Worm (Caenorhabditis elegans) whole organism, early embryonic: ENCODE results near the gene srg-65.
"Not testable (repeated sequence)": the region's sequence is repeated elsewhere in the genome, so short reads cannot be mapped to it uniquely, and the experiment has no call there.

Source experiments
- B0310.2 ChIP-seq: sonication (generic microtip); optimal IDR thresholded peaks from 2 replicates; lab custom pipeline; 2016; ENCODE audit warnings: mild to moderate bottlenecking, missing genetic modification characterization, missing compliant biosample characterization
- F13C5.2 ChIP-seq: sonication (generic microtip); optimal IDR thresholded peaks from 2 replicates; lab custom pipeline; 2017; ENCODE audit warnings: mild to moderate bottlenecking, missing genetic modification characterization, inconsistent platforms, missing compliant biosample characterization
- aly-1 ChIP-seq: sonication (generic microtip); optimal IDR thresholded peaks from 2 replicates; lab custom pipeline; 2016; ENCODE audit warnings: missing genetic modification characterization, missing compliant biosample characterization
- ama-1 ChIP-seq: fragments of 150-350 bp; optimal IDR thresholded peaks from 2 replicates; lab custom pipeline; 2014
- ceh-13 ChIP-seq: fragments of 200-800 bp; sonication (Bioruptor generic); optimal IDR thresholded peaks from 2 replicates; lab custom pipeline; 2018; ENCODE audit warnings: mild to moderate bottlenecking, missing genetic modification characterization, missing compliant biosample characterization
- ceh-36 ChIP-seq: sonication (generic microtip); optimal IDR thresholded peaks from 2 replicates; lab custom pipeline; 2016; ENCODE audit warnings: missing genetic modification characterization, inconsistent platforms, missing compliant biosample characterization
- ets-7 ChIP-seq: sonication (generic microtip); optimal IDR thresholded peaks from 2 replicates; lab custom pipeline; 2016; ENCODE audit warnings: missing genotype, missing genetic modification characterization, missing compliant biosample characterization
- flt-1 ChIP-seq: fragments of 200-800 bp; sonication (Bioruptor generic); IDR thresholded peaks from 2 replicates; pipeline ENCODE4 v1.3.6; 2022; ENCODE audit warnings: missing genetic modification characterization, missing compliant biosample characterization
- hmbx-1 ChIP-seq: sonication (generic microtip); optimal IDR thresholded peaks from 2 replicates; lab custom pipeline; 2016; ENCODE audit warnings: mild to moderate bottlenecking, missing genetic modification characterization, missing compliant biosample characterization
- hmg-4 ChIP-seq: fragments of 200-800 bp; sonication (Bioruptor generic); optimal IDR thresholded peaks from 2 replicates; lab custom pipeline; 2018; ENCODE audit warnings: mild to moderate bottlenecking, missing genetic modification characterization, missing compliant biosample characterization
- hnd-1 ChIP-seq: sonication (generic microtip); optimal IDR thresholded peaks from 2 replicates; lab custom pipeline; 2016; ENCODE audit warnings: missing genetic modification characterization, missing compliant biosample characterization
- pes-1 ChIP-seq: fragments of 200-800 bp; sonication (Bioruptor generic); IDR thresholded peaks from 2 replicates; pipeline ENCODE4 v1.3.6; 2022; ENCODE audit warnings: missing genetic modification reagents, missing genetic modification characterization, missing compliant biosample characterization
- scrt-1 ChIP-seq: fragments of 200-800 bp; sonication (Bioruptor generic); IDR thresholded peaks from 2 replicates; pipeline ENCODE4 v1.3.6; 2022; ENCODE audit warnings: missing genetic modification characterization, missing compliant biosample characterization
- sea-1 ChIP-seq: fragments of 200-800 bp; sonication (Bioruptor generic); conservative IDR thresholded peaks from 2 replicates; pipeline ENCODE4 v1.3.6; 2022; ENCODE audit warnings: missing genetic modification characterization, missing compliant biosample characterization
- tbx-11 ChIP-seq: fragments of 200-800 bp; sonication (Bioruptor generic); IDR thresholded peaks from 2 replicates; pipeline ENCODE4 v1.3.6; 2022; ENCODE audit warnings: missing genetic modification characterization, missing compliant biosample characterization
- tbx-37 ChIP-seq: fragments of 200-800 bp; sonication (Bioruptor generic); conservative IDR thresholded peaks from 2 replicates; pipeline ENCODE4 v1.3.6; 2022; ENCODE audit warnings: missing genetic modification reagents, missing genetic modification characterization, missing compliant biosample characterization
- tra-4 ChIP-seq: sonication (generic microtip); optimal IDR thresholded peaks from 2 replicates; lab custom pipeline; 2017; ENCODE audit warnings: missing genetic modification characterization, missing compliant biosample characterization

srg-65 gene

DNA sequence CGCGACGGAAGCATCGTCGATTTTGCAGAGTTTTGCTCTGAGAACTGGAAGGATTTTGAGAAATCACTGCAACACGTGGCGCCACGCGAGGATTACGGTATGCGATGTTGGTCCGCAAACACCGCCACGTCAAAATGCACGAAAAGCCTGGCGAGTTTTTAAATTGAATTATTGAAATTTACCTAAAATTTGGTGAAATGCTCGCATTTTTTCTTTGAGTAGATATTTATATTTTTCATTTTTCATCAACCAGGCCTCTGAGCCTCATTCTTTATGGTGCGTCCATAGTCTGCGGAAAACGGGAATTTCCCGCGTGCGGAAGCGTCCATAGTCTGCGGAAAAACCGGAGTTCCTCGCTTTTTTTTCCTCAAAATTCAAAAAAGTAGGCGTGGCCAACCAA is 13.8 kb downstream of the srg-65 start, which contains the start of gene ZC317.7:
TSS of gene ZC317.7 (minus strand) at position 101 of the 400 bp plus-strand sequence.
- TF ChIP-seq hmbx-1, ceh-36, tra-4 (tag; lab: Kevin White, UChicago): not testable (repeated sequence)

DNA sequence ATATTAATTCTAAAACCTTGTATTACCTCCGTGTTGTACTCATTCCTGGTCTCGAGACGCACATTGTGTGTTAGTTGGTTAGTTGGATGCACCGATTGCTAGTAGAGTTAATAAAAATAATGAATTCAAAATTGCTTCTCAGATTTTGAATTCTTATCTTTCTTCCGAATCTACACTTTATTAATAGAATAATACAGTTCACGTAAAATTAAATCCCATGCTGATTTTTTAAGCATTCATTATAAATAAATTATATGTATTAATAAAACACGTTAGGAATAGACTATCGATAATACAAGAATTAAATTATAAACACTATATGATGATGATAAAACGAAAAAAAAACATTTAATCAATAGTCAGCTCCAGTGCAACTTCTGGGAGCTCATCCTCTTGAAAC is 16.3 kb downstream of the srg-65 start, which contains the start of gene ZC317.6:
TSS of gene ZC317.6 (minus strand) at position 101 of the 400 bp plus-strand sequence.
- TF ChIP-seq tbx-37 (GFP tag; lab: Robert Waterston, UW); tbx-11 (GFP tag; lab: Robert Waterston, UW); F13C5.2 (tag; lab: Kevin White, UChicago): not testable (repeated sequence)

DNA sequence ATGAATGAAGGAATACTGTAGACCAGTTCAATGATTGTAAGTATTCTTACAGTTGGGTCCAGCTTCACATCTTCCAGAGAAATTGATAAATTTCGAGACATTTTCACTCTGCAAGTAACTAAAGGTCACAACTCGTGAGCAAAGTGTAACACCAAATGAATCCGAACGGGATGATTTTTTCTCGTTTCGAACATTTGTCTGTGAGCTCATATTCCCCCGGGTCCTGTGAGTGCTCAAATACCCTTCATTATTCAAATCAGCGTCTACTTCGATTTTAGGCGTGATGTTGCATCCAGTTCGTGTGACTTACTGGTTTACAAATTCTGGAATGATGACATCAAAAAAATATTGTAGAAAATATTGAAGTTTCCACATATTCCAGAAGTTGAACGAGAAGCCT is 19.4 kb downstream of the srg-65 start, which contains the start of gene srg-68:
TSS of gene srg-68 (minus strand) at position 101 of the 400 bp plus-strand sequence.
- TF ChIP-seq pes-1 (GFP tag; lab: Robert Waterston, UW) (no peak), ceh-36 (tag; lab: Kevin White, UChicago) (no peak), tbx-11 (GFP tag; lab: Robert Waterston, UW) (no peak), ets-7 (no peak), scrt-1 (GFP tag; lab: Robert Waterston, UW) (no peak), ama-1 (lab: Kevin White, UChicago) (no peak), hmg-4 (no peak), ceh-13 (no peak), F13C5.2 (tag; lab: Kevin White, UChicago) (no peak), tra-4 (tag; lab: Kevin White, UChicago) (no peak), B0310.2 (tag; lab: Kevin White, UChicago) (no peak), sea-1 (GFP tag; lab: Robert Waterston, UW) (no peak), aly-1 (tag; lab: Kevin White, UChicago) (no peak), flt-1 (GFP tag; lab: Robert Waterston, UW) (no peak), hmbx-1 (tag; lab: Kevin White, UChicago) (no peak)

DNA sequence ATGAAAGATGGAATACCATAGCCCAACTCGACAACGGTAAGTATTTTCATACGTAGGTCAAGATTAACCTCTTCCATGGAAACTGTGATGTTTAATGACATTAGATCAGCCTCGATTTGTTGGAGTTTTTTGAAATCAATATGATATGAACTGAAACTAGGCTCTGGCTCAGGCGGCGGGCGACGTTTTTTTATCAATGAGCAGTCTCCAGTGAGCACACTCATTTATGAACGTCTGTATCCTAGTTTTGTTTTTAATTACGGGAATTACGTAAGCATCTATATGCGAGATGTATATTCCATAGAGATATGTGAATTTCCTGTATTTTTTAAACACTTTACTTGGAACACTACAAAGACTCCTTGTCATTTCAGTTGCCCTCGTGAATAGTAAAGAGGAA is 21.9 kb downstream of the srg-65 start, which contains the start of gene srg-67:
TSS of gene srg-67 (minus strand) at position 101 of the 400 bp plus-strand sequence.
- TF ChIP-seq flt-1 (GFP tag; lab: Robert Waterston, UW) (no peak), tbx-37 (GFP tag; lab: Robert Waterston, UW) (no peak), sea-1 (GFP tag; lab: Robert Waterston, UW) (no peak), ama-1 (lab: Kevin White, UChicago) (no peak), B0310.2 (tag; lab: Kevin White, UChicago) (no peak), ets-7 (no peak), ceh-13 (no peak)

DNA sequence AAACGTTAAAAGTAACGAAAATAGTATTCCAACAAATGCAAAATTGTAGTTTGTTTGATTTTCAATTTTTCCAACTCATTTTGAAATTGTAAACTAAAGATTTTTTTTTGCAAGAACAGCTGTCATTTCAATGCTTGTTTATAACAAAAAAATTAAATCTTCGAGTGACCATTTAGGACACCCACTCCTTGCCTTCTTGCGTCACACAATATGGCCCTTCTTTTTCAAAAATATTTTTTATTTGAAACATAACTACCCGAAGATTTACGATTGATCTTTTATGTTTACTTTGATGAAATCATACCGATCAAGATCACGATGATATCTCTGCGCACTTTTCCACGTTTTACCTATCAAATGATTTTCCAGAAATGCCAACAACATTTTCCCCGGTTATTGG is 25.0 kb downstream of the srg-65 start, which contains the start of gene ZC317.2:
TSS of gene ZC317.2 (plus strand) at position 301 of the 400 bp plus-strand sequence.
- no peak for TF ChIP-seq tbx-11 (GFP tag; lab: Robert Waterston, UW)
- TF ChIP-seq tra-4 (tag; lab: Kevin White, UChicago): no peak
- TF ChIP-seq tbx-37 (GFP tag; lab: Robert Waterston, UW): no peak
- no peak for TF ChIP-seq pes-1 (GFP tag; lab: Robert Waterston, UW)
- TF ChIP-seq B0310.2 (tag; lab: Kevin White, UChicago): no peak
- TF ChIP-seq F13C5.2 (tag; lab: Kevin White, UChicago): no peak
- no peak for TF ChIP-seq flt-1 (GFP tag; lab: Robert Waterston, UW)
- no peak for TF ChIP-seq ceh-36 (tag; lab: Kevin White, UChicago)
- TF ChIP-seq hmg-4: no peak
- no peak for TF ChIP-seq hnd-1
- TF ChIP-seq sea-1 (GFP tag; lab: Robert Waterston, UW): no peak
- TF ChIP-seq aly-1 (tag; lab: Kevin White, UChicago): no peak
- TF ChIP-seq ceh-13: no peak
- TF ChIP-seq ama-1 (lab: Kevin White, UChicago): no peak
- no peak for TF ChIP-seq ets-7

DNA sequence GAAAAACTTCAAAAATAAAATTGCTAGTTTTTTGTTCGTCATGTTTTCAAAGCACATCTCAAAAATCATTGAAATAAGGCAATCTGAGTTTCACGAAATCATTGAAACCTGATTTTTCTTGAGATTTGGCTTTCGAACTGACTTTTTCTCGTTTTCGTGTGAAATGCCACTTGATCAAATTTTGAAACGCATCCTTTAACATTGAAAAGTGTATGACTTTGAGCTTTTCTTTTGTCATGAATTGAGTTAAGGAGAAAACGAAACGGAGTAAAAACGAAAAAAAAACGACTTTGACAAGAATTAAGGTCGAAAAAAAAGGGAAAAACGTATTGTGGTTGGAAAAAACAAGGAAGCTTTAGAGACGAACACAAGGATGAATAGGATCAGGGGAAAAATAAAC is 29.8 kb downstream of the srg-65 start:
- TF ChIP-seq tbx-11 (GFP tag; lab: Robert Waterston, UW) (no peak), ceh-13 (no peak), tra-4 (tag; lab: Kevin White, UChicago) (no peak), ceh-36 (tag; lab: Kevin White, UChicago) (no peak), tbx-37 (GFP tag; lab: Robert Waterston, UW) (no peak), flt-1 (GFP tag; lab: Robert Waterston, UW) (no peak), B0310.2 (tag; lab: Kevin White, UChicago) (no peak), hmbx-1 (tag; lab: Kevin White, UChicago) (no peak), ets-7 (no peak), hmg-4 (no peak)

DNA sequence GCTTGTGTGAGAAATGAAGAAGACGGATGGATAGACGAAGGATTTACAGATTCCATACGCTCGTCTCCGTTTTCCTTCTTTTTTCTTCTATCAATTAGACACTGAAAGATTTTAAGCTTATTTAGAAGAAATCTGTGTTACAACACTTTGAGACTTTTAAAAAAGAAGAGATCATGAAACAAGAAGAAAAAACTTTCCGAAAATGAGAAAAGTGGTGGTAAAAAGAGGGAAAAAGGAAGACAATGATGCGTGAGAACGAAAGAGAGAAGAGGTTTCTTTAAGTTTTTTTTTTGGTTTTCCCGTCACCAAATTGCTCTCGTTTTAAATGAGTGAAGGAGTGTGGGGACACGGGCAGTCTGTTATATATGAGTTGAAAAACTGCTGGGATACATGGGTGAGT is 31.2 kb downstream of the srg-65 start, which contains the start of gene glc-3:
TSS of gene glc-3 (minus strand) at position 101 of the 400 bp plus-strand sequence.
- no peak for TF ChIP-seq hmbx-1 (tag; lab: Kevin White, UChicago)
- no peak for TF ChIP-seq flt-1 (GFP tag; lab: Robert Waterston, UW)
- no peak for TF ChIP-seq hnd-1
- no peak for TF ChIP-seq tbx-37 (GFP tag; lab: Robert Waterston, UW)
- no peak for TF ChIP-seq pes-1 (GFP tag; lab: Robert Waterston, UW)
- no peak for TF ChIP-seq scrt-1 (GFP tag; lab: Robert Waterston, UW)

DNA sequence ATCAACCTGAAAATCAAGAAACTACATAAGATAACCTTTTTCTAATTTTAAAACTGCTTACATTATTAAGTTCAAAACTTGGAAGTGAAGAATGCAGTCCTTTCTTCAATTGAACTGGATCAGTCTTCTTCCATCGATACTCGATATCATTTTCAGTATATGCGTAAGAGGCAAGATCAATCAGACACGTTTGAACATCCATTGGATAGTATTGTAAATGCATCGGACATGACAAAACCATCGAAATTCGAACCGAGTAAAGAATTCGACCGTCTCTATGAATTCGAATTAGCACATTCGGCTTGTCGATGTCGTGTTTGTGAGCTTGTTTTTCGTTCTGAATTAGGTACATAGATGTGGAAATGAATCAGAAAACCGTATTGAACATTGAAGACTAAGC is 34.0 kb downstream of the srg-65 start:
- TF ChIP-seq ets-7 (no peak), pes-1 (GFP tag; lab: Robert Waterston, UW) (no peak), F13C5.2 (tag; lab: Kevin White, UChicago) (no peak), tbx-11 (GFP tag; lab: Robert Waterston, UW) (no peak), hmbx-1 (tag; lab: Kevin White, UChicago) (no peak), tra-4 (tag; lab: Kevin White, UChicago) (no peak), ceh-36 (tag; lab: Kevin White, UChicago) (no peak), tbx-37 (GFP tag; lab: Robert Waterston, UW) (no peak), scrt-1 (GFP tag; lab: Robert Waterston, UW) (no peak), B0310.2 (tag; lab: Kevin White, UChicago) (no peak)
